Fruit fly (Drosophila melanogaster): ENCODE data around the gene CG42450.

Gene CG42450

DNA sequence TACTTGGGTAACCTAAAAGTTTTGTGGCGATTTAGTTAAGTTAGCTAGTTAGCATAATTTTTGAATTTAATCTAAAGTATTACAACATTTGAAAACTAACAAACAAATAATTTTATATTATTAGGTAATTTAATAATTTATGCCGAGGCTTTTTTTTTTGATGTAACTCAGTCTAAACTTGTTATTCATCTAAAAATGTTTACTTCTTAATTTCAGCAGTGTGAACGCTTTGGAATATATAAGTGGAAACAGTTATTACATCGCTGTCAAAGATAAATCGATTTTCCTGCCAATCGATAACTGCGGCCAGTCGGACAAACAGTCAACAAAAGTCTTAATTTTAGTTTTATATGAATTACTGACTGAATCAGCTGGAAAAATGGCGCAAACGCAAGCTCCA is 44.8 kb downstream of the CG42450 start, which contains the start of gene Usp39 (continued):
- TF ChIP-seq CG15514 (GFP tag; optimal IDR thresholded peaks at IDR 0.05) (peak; percentile 56), CG18599 (GFP tag; optimal IDR thresholded peaks at IDR 0.05) (no peak), CG10267 (tag; optimal IDR thresholded peaks at IDR 0.05) (peak; percentile 38), CG32532 (GFP tag; IDR thresholded peaks at IDR 0.05) (0 out of 2 replicates have a peak, but pooled peaks have one; percentile 23), CG2120 (GFP tag; optimal IDR thresholded peaks at IDR 0.05) (peak; percentile 57), Pdp1 (GFP tag; optimal IDR thresholded peaks at IDR 0.05) (peak in 1 of 2 experiments; percentile 2), CG12391 (tag; optimal IDR thresholded peaks at IDR 0.05) (peak; percentile 62), CG18262 (tag; optimal IDR thresholded peaks at IDR 0.05) (no peak), CG6683 (GFP tag; optimal IDR thresholded peaks at IDR 0.05) (no peak), CG7963 (GFP tag; IDR thresholded peaks at IDR 0.05; ENCODE audit: partially characterized antibody) (peak; percentile 69), scrt (GFP tag; optimal IDR thresholded peaks at IDR 0.05) (no peak), PHDP (tag; optimal IDR thresholded peaks at IDR 0.05) (peak; percentile 17), HmgD (GFP tag; optimal IDR thresholded peaks at IDR 0.05) (no peak), pan (optimal IDR thresholded peaks at IDR 0.05) (no peak), pan (GFP tag; optimal IDR thresholded peaks at IDR 0.05 in 1 of 2, IDR thresholded peaks at IDR 0.05 in 1 of 2) (peak in 1 of 2 experiments; percentile 19), CG3281 (GFP tag; optimal IDR thresholded peaks at IDR 0.05) (no peak), BEAF-32 (GFP tag; optimal IDR thresholded peaks at IDR 0.05) (peak; percentile 61), mam (GFP tag; optimal IDR thresholded peaks at IDR 0.05) (peak; percentile 22), MBD-R2 (GFP tag; IDR thresholded peaks at IDR 0.05) (peak; percentile 78), CG15601 (tag; optimal IDR thresholded peaks at IDR 0.05) (no peak), crc (GFP tag; optimal IDR thresholded peaks at IDR 0.05) (no peak), CG11456 (GFP tag; IDR thresholded peaks at IDR 0.05) (peak; percentile 46; the same call in 1 of the 3 replicates), knrl (GFP tag; IDR thresholded peaks at IDR 0.05; ENCODE audit: partially characterized antibody) (peak; percentile 53; the same call in 2 of the 3 replicates), bsh (GFP tag; optimal IDR thresholded peaks at IDR 0.05) (peak in 1 of 2 experiments; percentile 33), Neu2 (GFP tag; optimal IDR thresholded peaks at IDR 0.05; ENCODE audit: borderline replicate concordance) (no peak), CG17186 (GFP tag; optimal IDR thresholded peaks at IDR 0.05) (no peak), Hr3 (GFP tag; optimal IDR thresholded peaks at IDR 0.05) (peak; percentile 32), BtbVII (GFP tag; optimal IDR thresholded peaks at IDR 0.05) (no peak), CG8478 (optimal IDR thresholded peaks at IDR 0.05) (no peak), CG6175 (GFP tag; IDR thresholded peaks at IDR 0.05) (no peak), gro (GFP tag; optimal IDR thresholded peaks at IDR 0.05) (no peak), twi (tag; optimal IDR thresholded peaks at IDR 0.05) (no peak), Jarid2 (GFP tag; optimal IDR thresholded peaks at IDR 0.05) (no peak), crol (GFP tag; IDR thresholded peaks at IDR 0.05) (no peak), fd102C (GFP tag; optimal IDR thresholded peaks at IDR 0.05) (no peak), CG30020 (tag; optimal IDR thresholded peaks at IDR 0.05) (peak; percentile 91), CG16863 (GFP tag; optimal IDR thresholded peaks at IDR 0.05) (no peak), CG14050 (GFP tag; IDR thresholded peaks at IDR 0.05) (no peak), Hr51 (GFP tag; optimal IDR thresholded peaks at IDR 0.05) (peak in 1 of 2 experiments; percentile 38), unc-4 (GFP tag; IDR thresholded peaks at IDR 0.05; ENCODE audit: partially characterized antibody) (peak; percentile 46; the same call in 1 of the 2 replicates), NFAT (GFP tag; IDR thresholded peaks at IDR 0.05) (0 out of 2 replicates have a peak, but pooled peaks have one; percentile 14), CG2678 (tag; optimal IDR thresholded peaks at IDR 0.05) (no peak), CG6272 (GFP tag; IDR thresholded peaks at IDR 0.05) (no peak), Scr (GFP tag; IDR thresholded peaks at IDR 0.05; ENCODE audit: partially characterized antibody) (peak; percentile 56), CG12155 (GFP tag; optimal IDR thresholded peaks at IDR 0.05) (peak; percentile 15), Meics (GFP tag; optimal IDR thresholded peaks at IDR 0.05) (no peak), trem (tag; optimal IDR thresholded peaks at IDR 0.05) (peak; percentile 13), CG2116 (GFP tag; optimal IDR thresholded peaks at IDR 0.05) (peak; percentile 53), maf-S (GFP tag; optimal IDR thresholded peaks at IDR 0.05) (no peak), CG17829 (tag; optimal IDR thresholded peaks at IDR 0.05) (no peak)
